Fruit fly (Drosophila melanogaster): ENCODE measurements around the gene Fum2.
A peak's percentile ranks its signal among the peaks of the same experiment; 100 is the strongest.

Gene Fum2

DNA sequence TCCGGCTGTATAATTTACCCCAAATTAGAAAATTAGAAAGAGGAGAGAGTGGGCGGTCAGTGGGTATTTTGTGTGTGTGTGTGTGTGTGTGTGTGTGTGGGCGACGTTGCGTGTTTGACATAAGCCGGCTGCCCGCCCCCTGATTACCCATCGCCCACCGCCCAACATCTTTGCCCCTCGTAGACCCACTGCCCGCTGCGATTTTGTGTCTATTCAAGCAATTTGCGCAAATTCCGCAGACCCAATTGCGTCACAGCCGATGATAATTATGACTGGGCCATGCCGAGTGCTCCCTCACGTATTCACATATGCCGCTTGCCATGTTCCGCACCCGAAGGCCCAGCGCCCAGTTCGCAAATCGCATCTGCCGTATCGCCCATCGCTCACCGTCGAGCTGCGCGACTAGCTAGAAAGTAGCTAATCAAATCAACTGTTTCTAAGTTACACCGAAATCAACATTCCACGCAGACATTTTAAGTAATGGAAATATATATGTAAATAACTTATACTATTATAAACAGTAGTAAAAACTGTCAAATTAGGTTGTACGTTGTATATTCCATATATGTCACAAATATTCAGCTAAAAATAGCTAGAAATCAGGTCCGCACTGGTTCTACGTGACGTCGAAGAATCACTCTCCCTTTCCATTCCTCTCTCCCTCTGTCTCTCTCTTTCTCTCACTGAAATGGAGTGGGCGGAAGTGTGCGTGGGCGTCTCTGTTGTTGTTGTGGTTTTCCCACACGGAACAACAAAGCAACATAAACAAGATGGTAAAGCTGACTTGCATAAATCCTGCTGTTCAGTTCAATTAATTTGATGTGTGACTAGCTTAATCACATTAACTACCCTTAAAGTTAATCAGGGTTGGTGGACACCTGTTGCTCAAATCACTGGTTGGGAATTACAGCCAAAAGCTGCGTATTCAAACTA is 24.7 kb upstream of the Fum2 start (continued):
- TF ChIP-seq CG2129 (GFP tag; IDR thresholded peaks at IDR 0.05; ENCODE audit: partially characterized antibody): no peak
- no peak for TF ChIP-seq jing (GFP tag; optimal IDR thresholded peaks at IDR 0.05)
- TF ChIP-seq CG6791 (GFP tag; IDR thresholded peaks at IDR 0.05; ENCODE audit: partially characterized antibody): no peak
- TF ChIP-seq CG3281 (GFP tag; optimal IDR thresholded peaks at IDR 0.05): peak; percentile 54
- 0 out of 2 replicates have a peak, but pooled peaks have one; percentile 6 for TF ChIP-seq CG4404 (GFP tag; IDR thresholded peaks at IDR 0.05)
- no peak for TF ChIP-seq CG2875 (GFP tag; optimal IDR thresholded peaks at IDR 0.05)
- TF ChIP-seq fd96Cb (tag; optimal IDR thresholded peaks at IDR 0.05): no peak
- TF ChIP-seq B-H2 (GFP tag; optimal IDR thresholded peaks at IDR 0.05): peak; percentile 69
- TF ChIP-seq CG6689 (GFP tag; IDR thresholded peaks at IDR 0.05): no peak; the same call in 1 of the 2 replicates
- TF ChIP-seq CG7357 (GFP tag; IDR thresholded peaks at IDR 0.05): no peak
- peak in 1 of 2 experiments; percentile 11 for TF ChIP-seq dpn (GFP tag; optimal IDR thresholded peaks at IDR 0.05)
- TF ChIP-seq CG1603 (tag; optimal IDR thresholded peaks at IDR 0.05): peak; percentile 30
- peak; percentile 31 for TF ChIP-seq gcm (GFP tag; optimal IDR thresholded peaks at IDR 0.05)
- TF ChIP-seq slbo (GFP tag; IDR thresholded peaks at IDR 0.05): peak; percentile 54
- peak; percentile 31 for TF ChIP-seq Ssrp (tag; optimal IDR thresholded peaks at IDR 0.05)
- TF ChIP-seq kay (GFP tag; optimal IDR thresholded peaks at IDR 0.05): no peak
- TF ChIP-seq Hr51 (GFP tag; optimal IDR thresholded peaks at IDR 0.05): peak in 1 of 2 experiments; percentile 62
- TF ChIP-seq CG8924 (tag; optimal IDR thresholded peaks at IDR 0.05): peak; percentile 55
- TF ChIP-seq CG34376 (GFP tag; optimal IDR thresholded peaks at IDR 0.05): peak; percentile 82
- peak; percentile 4 for TF ChIP-seq CG9437 (GFP tag; optimal IDR thresholded peaks at IDR 0.05)
- peak in 1 of 2 experiments; percentile 63 for TF ChIP-seq Eip74EF (GFP tag; optimal IDR thresholded peaks at IDR 0.05)
- TF ChIP-seq luna (GFP tag; optimal IDR thresholded peaks at IDR 0.05): no peak
- no peak for TF ChIP-seq CG7271 (tag; optimal IDR thresholded peaks at IDR 0.05)
- peak; percentile 94 for TF ChIP-seq Blimp-1 (GFP tag; optimal IDR thresholded peaks at IDR 0.05)
- TF ChIP-seq D (optimal IDR thresholded peaks at IDR 0.05): no peak
- no peak for TF ChIP-seq D (GFP tag; optimal IDR thresholded peaks at IDR 0.05)
- peak; percentile 31 for TF ChIP-seq NfI (GFP tag; optimal IDR thresholded peaks at IDR 0.05)
- peak; percentile 3 for TF ChIP-seq CG18619 (GFP tag; optimal IDR thresholded peaks at IDR 0.05)
- TF ChIP-seq CTCF (GFP tag; optimal IDR thresholded peaks at IDR 0.05): no peak
- peak in 1 of 3 experiments; percentile 28 for TF ChIP-seq lola (GFP tag; optimal IDR thresholded peaks at IDR 0.05)
- TF ChIP-seq slp2 (GFP tag; optimal IDR thresholded peaks at IDR 0.05): no peak
- no peak for TF ChIP-seq CG2889 (GFP tag; IDR thresholded peaks at IDR 0.05)
- TF ChIP-seq gro (GFP tag; optimal IDR thresholded peaks at IDR 0.05): no peak
- TF ChIP-seq CG2712 (tag; optimal IDR thresholded peaks at IDR 0.05): peak; percentile 58
- peak; percentile 55 for TF ChIP-seq HmgZ (tag; optimal IDR thresholded peaks at IDR 0.05)
- TF ChIP-seq rib (GFP tag; IDR thresholded peaks at IDR 0.05): peak; percentile 54; the same call in 1 of the 2 replicates
- peak; percentile 51; the same call in 1 of the 2 replicates for TF ChIP-seq Atf6 (GFP tag; IDR thresholded peaks at IDR 0.05)
- TF ChIP-seq vnd (GFP tag; IDR thresholded peaks at IDR 0.05; ENCODE audit: partially characterized antibody): no peak
- peak; percentile 44; the same call in 1 of the 2 replicates for TF ChIP-seq Drgx (GFP tag; IDR thresholded peaks at IDR 0.05)
- peak; percentile 96 for TF ChIP-seq row (GFP tag; IDR thresholded peaks at IDR 0.05)
- peak; percentile 39 for TF ChIP-seq CG10209 (GFP tag; optimal IDR thresholded peaks at IDR 0.05)
- no peak for TF ChIP-seq ftz-f1 (GFP tag; optimal IDR thresholded peaks at IDR 0.05)
- peak in 1 of 2 experiments; percentile 16 for TF ChIP-seq Dfd (GFP tag; optimal IDR thresholded peaks at IDR 0.05)
- TF ChIP-seq sr (GFP tag; IDR thresholded peaks at IDR 0.05): peak; percentile 96
- TF ChIP-seq ab (GFP tag; optimal IDR thresholded peaks at IDR 0.05): no peak
- peak; percentile 53; the same call in 1 of the 3 replicates for TF ChIP-seq dysf (GFP tag; IDR thresholded peaks at IDR 0.05)
- TF ChIP-seq kah (GFP tag; optimal IDR thresholded peaks at IDR 0.05): no peak
- TF ChIP-seq D19A (tag; optimal IDR thresholded peaks at IDR 0.05): peak; percentile 42
